Fruit fly (Drosophila melanogaster) whole organism, embryonic: Measurements from ENCODE around the gene Cby.
A peak's percentile ranks its signal among the peaks of the same experiment; 100 is the strongest.

ENCODE experiments used
- B-H1 ChIP-seq: fragments of 200-800 bp; sonication (Bioruptor generic); IDR thresholded peaks from 3 replicates; pipeline ENCODE4 v1.3.6; 2022; ENCODE audit warnings: missing biosample characterization, missing genetic modification characterization
- Blimp-1 ChIP-seq: fragments of 200-800 bp; sonication (Bioruptor generic); optimal IDR thresholded peaks from 3 replicates; lab custom pipeline; 2018; ENCODE audit warnings: missing biosample characterization, missing genetic modification characterization, mild to moderate bottlenecking, moderate library complexity, missing genetic modification reagents
- Bteb2 ChIP-seq: fragments of 200-800 bp; sonication (Bioruptor generic); optimal IDR thresholded peaks from 2 replicates; lab custom pipeline; 2016; ENCODE audit warnings: missing biosample characterization, missing genetic modification characterization
- CG12104 ChIP-seq: fragments of 200-800 bp; sonication (Bioruptor generic); optimal IDR thresholded peaks from 3 replicates; lab custom pipeline; 2016; ENCODE audit warnings: missing biosample characterization, missing genetic modification characterization
- CG12659 ChIP-seq: fragments of 200-800 bp; sonication (Bioruptor generic); optimal IDR thresholded peaks from 3 replicates; lab custom pipeline; 2017; ENCODE audit warnings: mild to moderate bottlenecking, missing biosample characterization, missing genetic modification reagents, missing genetic modification characterization
- CG14441 ChIP-seq: fragments of 200-800 bp; sonication (Bioruptor generic); IDR thresholded peaks from 2 replicates; pipeline ENCODE4 v1.3.6; 2022; ENCODE audit warnings: missing biosample characterization, missing genetic modification characterization
- CG14667 ChIP-seq: fragments of 200-800 bp; sonication (Bioruptor generic); IDR thresholded peaks from 2 replicates; pipeline ENCODE4 v1.3.6; 2022; ENCODE audit warnings: missing biosample characterization, missing genetic modification characterization
- CG15269 ChIP-seq: fragments of 200-800 bp; sonication (Bioruptor generic); optimal IDR thresholded peaks from 2 replicates; lab custom pipeline; 2018; ENCODE audit warnings: missing biosample characterization, mild to moderate bottlenecking, missing genetic modification characterization, moderate library complexity
- CG1647 ChIP-seq: fragments of 200-800 bp; sonication (Bioruptor generic); optimal IDR thresholded peaks from 3 replicates; lab custom pipeline; 2016; ENCODE audit warnings: missing biosample characterization, missing genetic modification characterization
- CG1832 ChIP-seq: fragments of 200-800 bp; sonication (Bioruptor generic); optimal IDR thresholded peaks from 2 replicates; lab custom pipeline; 2017; ENCODE audit warnings: missing biosample characterization, mild to moderate bottlenecking, missing genetic modification characterization, inconsistent platforms
- CG2129 ChIP-seq: fragments of 200-800 bp; sonication (Bioruptor generic); IDR thresholded peaks from 2 replicates; pipeline ENCODE4 v1.3.6; 2022; ENCODE audit warnings: missing biosample characterization, missing genetic modification characterization; ENCODE audit not compliant: partially characterized antibody
- CG34376 ChIP-seq: fragments of 200-800 bp; sonication (Bioruptor generic); optimal IDR thresholded peaks from 2 replicates; lab custom pipeline; 2018; ENCODE audit warnings: missing biosample characterization, mild to moderate bottlenecking, missing genetic modification characterization
- CG34422 ChIP-seq: fragments of 200-800 bp; sonication (Bioruptor generic); IDR thresholded peaks from 3 replicates; pipeline ENCODE4 v1.3.6; 2022; ENCODE audit warnings: missing biosample characterization, missing genetic modification characterization
- CG3838 ChIP-seq: fragments of 200-800 bp; sonication (Bioruptor generic); optimal IDR thresholded peaks from 3 replicates; lab custom pipeline; 2016; ENCODE audit warnings: missing biosample characterization, missing genetic modification characterization
- CG4282 ChIP-seq: fragments of 200-800 bp; sonication (Bioruptor generic); optimal IDR thresholded peaks from 2 replicates; lab custom pipeline; 2016; ENCODE audit warnings: missing biosample characterization, missing genetic modification characterization
- CG4360 ChIP-seq: fragments of 200-800 bp; sonication (Bioruptor generic); IDR thresholded peaks from 2 replicates; pipeline ENCODE4 v1.3.6; 2022; ENCODE audit warnings: missing biosample characterization, missing genetic modification characterization
- CG4730 ChIP-seq: fragments of 200-800 bp; sonication (Bioruptor generic); IDR thresholded peaks from 2 replicates; pipeline ENCODE4 v1.3.6; 2022; ENCODE audit warnings: missing biosample characterization, missing genetic modification characterization
- CG6689 ChIP-seq: fragments of 200-800 bp; sonication (Bioruptor generic); IDR thresholded peaks from 2 replicates; pipeline ENCODE4 v1.3.6; 2022; ENCODE audit warnings: missing biosample characterization, missing genetic modification characterization
- CG6765 ChIP-seq: fragments of 200-800 bp; sonication (Bioruptor generic); optimal IDR thresholded peaks from 3 replicates; lab custom pipeline; 2017; ENCODE audit warnings: missing biosample characterization, mild to moderate bottlenecking, missing genetic modification characterization
- CG7839 ChIP-seq: fragments of 200-800 bp; sonication (Bioruptor generic); optimal IDR thresholded peaks from 3 replicates; lab custom pipeline; 2018; ENCODE audit warnings: missing biosample characterization, mild to moderate bottlenecking, missing genetic modification characterization, moderate library complexity
- CG8478 ChIP-seq: fragments of >200 bp; optimal IDR thresholded peaks from 2 replicates; lab custom pipeline; 2018
- CG8765 ChIP-seq: fragments of 200-800 bp; sonication (Bioruptor generic); IDR thresholded peaks from 2 replicates; pipeline ENCODE4 v1.3.6; 2022; ENCODE audit warnings: missing biosample characterization, missing genetic modification characterization
- CG9727 ChIP-seq: fragments of 200-800 bp; sonication (Bioruptor generic); optimal IDR thresholded peaks from 3 replicates; lab custom pipeline; 2017; ENCODE audit warnings: missing biosample characterization, mild to moderate bottlenecking, missing genetic modification characterization
- CHES-1-like ChIP-seq: fragments of 200-800 bp; sonication (Bioruptor generic); optimal IDR thresholded peaks from 2 replicates; lab custom pipeline; 2016; ENCODE audit warnings: missing biosample characterization, missing genetic modification characterization
- D ChIP-seq, 2 experiments: fragments of 200-800 bp in 1 of 2; fragments of >200 bp in 1 of 2; sonication (Bioruptor generic) in 1 of 2; optimal IDR thresholded peaks; 2 replicates in 1 of 2; 3 replicates in 1 of 2; lab custom pipeline; 2017; ENCODE audit warnings: mild to moderate bottlenecking in 1 of 2, missing biosample characterization in 1 of 2, missing genetic modification characterization in 1 of 2, missing genetic modification reagents in 1 of 2
- D19A ChIP-seq: fragments of 200-800 bp; optimal IDR thresholded peaks from 3 replicates; lab custom pipeline; 2019; ENCODE audit warnings: missing biosample characterization, mild to moderate bottlenecking, missing genetic modification characterization, moderate library complexity
- Dp ChIP-seq: fragments of 200-800 bp; sonication (Bioruptor generic); optimal IDR thresholded peaks from 2 replicates; lab custom pipeline; 2018; ENCODE audit warnings: missing biosample characterization, mild to moderate bottlenecking, missing genetic modification characterization, moderate library complexity
- Ets65A ChIP-seq: fragments of 200-800 bp; sonication (Bioruptor generic); peaks from one replicate; lab custom pipeline; 2016; ENCODE audit warnings: missing biosample characterization, missing genetic modification characterization
- H15 ChIP-seq: fragments of 200-800 bp; sonication (Bioruptor generic); IDR thresholded peaks from 3 replicates; pipeline ENCODE4 v1.3.6; 2022; ENCODE audit warnings: missing biosample characterization, missing genetic modification characterization
- Lpt ChIP-seq: fragments of >200 bp; optimal IDR thresholded peaks from 2 replicates; lab custom pipeline; 2018; ENCODE audit warnings: missing biosample characterization, missing genetic modification characterization
- Mes4 ChIP-seq: fragments of 200-800 bp; sonication (Bioruptor generic); optimal IDR thresholded peaks from 2 replicates; lab custom pipeline; 2016; ENCODE audit warnings: missing biosample characterization, missing genetic modification characterization
- Neu2 ChIP-seq: fragments of 200-800 bp; sonication (Bioruptor generic); optimal IDR thresholded peaks from 3 replicates; lab custom pipeline; 2016; ENCODE audit warnings: missing biosample characterization, missing genetic modification characterization, borderline replicate concordance
- Sox100B ChIP-seq: fragments of 200-800 bp; sonication (Bioruptor generic); optimal IDR thresholded peaks from 3 replicates; lab custom pipeline; 2018; ENCODE audit warnings: missing biosample characterization, mild to moderate bottlenecking, missing genetic modification characterization
- Taf1 ChIP-seq: fragments of 200-800 bp; sonication (Bioruptor generic); IDR thresholded peaks from 2 replicates; pipeline ENCODE4 v1.3.6; 2022; ENCODE audit warnings: missing biosample characterization, missing genetic modification characterization
- amos ChIP-seq: fragments of 200-800 bp; sonication (Bioruptor generic); IDR thresholded peaks from 2 replicates; pipeline ENCODE4 v1.3.6; 2022; ENCODE audit warnings: missing biosample characterization, missing genetic modification characterization; ENCODE audit not compliant: partially characterized antibody
- chm ChIP-seq: fragments of 200-800 bp; sonication (Bioruptor generic); IDR thresholded peaks from 2 replicates; pipeline ENCODE4 v1.3.6; 2022; ENCODE audit warnings: missing biosample characterization, missing genetic modification characterization
- ci ChIP-seq: fragments of 200-800 bp; sonication (Bioruptor generic); IDR thresholded peaks from 3 replicates; pipeline ENCODE4 v1.3.6; 2022; ENCODE audit warnings: missing biosample characterization, missing genetic modification characterization
- dati ChIP-seq: fragments of 200-800 bp; sonication (Bioruptor generic); IDR thresholded peaks from 2 replicates; pipeline ENCODE4 v1.3.6; 2022; ENCODE audit warnings: missing biosample characterization, missing genetic modification characterization
- gcm ChIP-seq: fragments of 200-800 bp; sonication (Bioruptor generic); optimal IDR thresholded peaks from 2 replicates; lab custom pipeline; 2019; ENCODE audit warnings: missing biosample characterization, mild to moderate bottlenecking, missing genetic modification characterization, moderate library complexity
- grau ChIP-seq: fragments of 200-800 bp; optimal IDR thresholded peaks from 3 replicates; lab custom pipeline; 2019; ENCODE audit warnings: missing biosample characterization, mild to moderate bottlenecking, missing genetic modification characterization, moderate library complexity
- hbn ChIP-seq: fragments of 200-800 bp; sonication (Bioruptor generic); IDR thresholded peaks from 2 replicates; pipeline ENCODE4 v1.3.6; 2022; ENCODE audit warnings: missing biosample characterization, missing genetic modification characterization; ENCODE audit not compliant: partially characterized antibody
- lmd ChIP-seq: fragments of 200-800 bp; sonication (Bioruptor generic); IDR thresholded peaks from 2 replicates; pipeline ENCODE4 v1.3.6; 2022; ENCODE audit warnings: missing biosample characterization, missing genetic modification characterization
- odd ChIP-seq: fragments of 200-800 bp; sonication (Bioruptor generic); optimal IDR thresholded peaks from 2 replicates; lab custom pipeline; 2017; ENCODE audit warnings: missing biosample characterization, mild to moderate bottlenecking, missing genetic modification characterization
- pita ChIP-seq: fragments of 200-800 bp; sonication (Bioruptor generic); optimal IDR thresholded peaks from 2 replicates; lab custom pipeline; 2017; ENCODE audit warnings: missing biosample characterization, mild to moderate bottlenecking, missing genetic modification characterization
- pros ChIP-seq: fragments of 200-800 bp; sonication (Bioruptor generic); optimal IDR thresholded peaks from 3 replicates; lab custom pipeline; 2019; ENCODE audit warnings: missing biosample characterization, mild to moderate bottlenecking, missing genetic modification characterization, moderate library complexity
- ro ChIP-seq: fragments of 200-800 bp; sonication (Bioruptor generic); IDR thresholded peaks from 2 replicates; pipeline ENCODE4 v1.3.6; 2022; ENCODE audit warnings: missing biosample characterization, missing genetic modification characterization
- schlank ChIP-seq: fragments of 200-800 bp; sonication (Bioruptor generic); optimal IDR thresholded peaks from 2 replicates; lab custom pipeline; 2018; ENCODE audit warnings: missing biosample characterization, mild to moderate bottlenecking, missing genetic modification characterization
- stwl ChIP-seq: fragments of 200-800 bp; sonication (Bioruptor generic); optimal IDR thresholded peaks from 3 replicates; lab custom pipeline; 2018; ENCODE audit warnings: missing biosample characterization, mild to moderate bottlenecking, missing genetic modification characterization, moderate library complexity
- trem ChIP-seq: fragments of 200-800 bp; optimal IDR thresholded peaks from 3 replicates; lab custom pipeline; 2019; ENCODE audit warnings: missing biosample characterization, mild to moderate bottlenecking, missing genetic modification characterization, moderate library complexity
- unpg ChIP-seq: fragments of 200-800 bp; sonication (Bioruptor generic); optimal IDR thresholded peaks from 3 replicates; lab custom pipeline; 2018; ENCODE audit warnings: missing biosample characterization, mild to moderate bottlenecking, missing genetic modification characterization, moderate library complexity
- wdn ChIP-seq: fragments of 200-800 bp; sonication (Bioruptor generic); IDR thresholded peaks from 2 replicates; pipeline ENCODE4 v1.3.6; 2022; ENCODE audit warnings: missing biosample characterization, missing genetic modification characterization
- zen ChIP-seq: fragments of 200-800 bp; sonication (Bioruptor generic); optimal IDR thresholded peaks from 3 replicates; lab custom pipeline; 2018; ENCODE audit warnings: missing biosample characterization, mild to moderate bottlenecking, missing genetic modification characterization, moderate library complexity

The Cby gene

dm6 chr3R:21864992-21865391, 2.8 kb upstream of the Cby start, which contains the start of gene lsn (continued):
- TF ChIP-seq CG4360 (GFP tag; lab: Robert Waterston, UW), result no peak
- TF ChIP-seq CG12104 (GFP tag; lab: Kevin White, UChicago), result no peak
- TF ChIP-seq CG8765, result no peak
- peak; percentile 19 for TF ChIP-seq CG15269 (tag; lab: Kevin White, UChicago)
- peak; percentile 38 for TF ChIP-seq odd (GFP tag; lab: Kevin White, UChicago)
- peak; percentile 37 for TF ChIP-seq CG34376 (GFP tag; lab: Kevin White, UChicago)
- TF ChIP-seq CG4282, result no peak
- peak; percentile 53; the same call in 2 of the 3 replicates for TF ChIP-seq ci (GFP tag; lab: Robert Waterston, UW)
- peak; percentile 13 for TF ChIP-seq CG3838
- TF ChIP-seq CG1832 (GFP tag; lab: Kevin White, UChicago), result no peak
- peak; percentile 36 for TF ChIP-seq CG12659 (GFP tag; lab: Kevin White, UChicago)
- no peak for TF ChIP-seq Blimp-1 (GFP tag; lab: Kevin White, UChicago)
- no peak for TF ChIP-seq chm
- peak; percentile 8 for TF ChIP-seq stwl (tag; lab: Kevin White, UChicago)
- TF ChIP-seq Sox100B, result no peak
- no peak for TF ChIP-seq H15 (GFP tag; lab: Robert Waterston, UW)
- no peak for TF ChIP-seq CG34422 (GFP tag; lab: Robert Waterston, UW)
- TF ChIP-seq lmd (GFP tag; lab: Robert Waterston, UW), result no peak
- TF ChIP-seq Taf1 (GFP tag; lab: Robert Waterston, UW), result no peak
- no peak for TF ChIP-seq trem (tag; lab: Kevin White, UChicago)
- TF ChIP-seq CG7839 (tag; lab: Kevin White, UChicago), result no peak
- peak; percentile 14 for TF ChIP-seq Mes4
- no peak for TF ChIP-seq CG14667
- TF ChIP-seq grau (tag; lab: Kevin White, UChicago), result peak; percentile 31
- no peak for TF ChIP-seq pros (GFP tag; lab: Kevin White, UChicago)
- no peak for TF ChIP-seq CG2129 (GFP tag; lab: Robert Waterston, UW)
- no peak for TF ChIP-seq CG6765
- no peak for TF ChIP-seq Neu2 (GFP tag; lab: Kevin White, UChicago)
- TF ChIP-seq Dp (GFP tag; lab: Kevin White, UChicago), result peak; percentile 85
- TF ChIP-seq CG6689 (GFP tag; lab: Robert Waterston, UW), result no peak
- no peak for TF ChIP-seq CG1647 (GFP tag; lab: Kevin White, UChicago)
- TF ChIP-seq Ets65A (GFP tag; lab: Kevin White, UChicago), result no peak
- TF ChIP-seq pita (GFP tag; lab: Kevin White, UChicago), result no peak
- no peak for TF ChIP-seq B-H1 (GFP tag; lab: Robert Waterston, UW)
- TF ChIP-seq CG8478, result no peak
- no peak for TF ChIP-seq CG14441 (GFP tag; lab: Robert Waterston, UW)
- no peak for TF ChIP-seq D19A (tag; lab: Kevin White, UChicago)
- no peak for TF ChIP-seq amos
- TF ChIP-seq gcm, result no peak
- TF ChIP-seq CG4730, result no peak
- no peak for TF ChIP-seq hbn (GFP tag; lab: Robert Waterston, UW)
- no peak for TF ChIP-seq Lpt
- TF ChIP-seq zen, result no peak
- no peak for TF ChIP-seq ro
- TF ChIP-seq dati (GFP tag; lab: Robert Waterston, UW), result no peak
- no peak for TF ChIP-seq CG9727 (GFP tag; lab: Kevin White, UChicago)
- no peak for TF ChIP-seq Bteb2 (GFP tag; lab: Kevin White, UChicago)
- TF ChIP-seq CHES-1-like (GFP tag; lab: Kevin White, UChicago), result no peak
- TF ChIP-seq D (optimal IDR thresholded peaks at IDR 0.05; lab: Kevin White, UChicago), result no peak
- TF ChIP-seq D (GFP tag; optimal IDR thresholded peaks at IDR 0.05; lab: Kevin White, UChicago), result no peak
- TF ChIP-seq schlank (tag; lab: Kevin White, UChicago), result no peak
- TF ChIP-seq unpg (GFP tag; lab: Kevin White, UChicago), result peak; percentile 44
- no peak for TF ChIP-seq wdn (GFP tag; lab: Robert Waterston, UW)
